Worm (Caenorhabditis elegans): ENCODE measurements around the gene dyla-1.

- TF ChIP-seq aly-2 (tag; optimal IDR thresholded peaks at IDR 0.05): no peak
- TF ChIP-seq mbf-1 (tag; optimal IDR thresholded peaks at IDR 0.05): no peak
- peak in 1 of 2 experiments; percentile 20 for TF ChIP-seq lsy-2 (tag; optimal IDR thresholded peaks at IDR 0.05)
- TF ChIP-seq nhr-10 (tag; optimal IDR thresholded peaks at IDR 0.05): no peak
- TF ChIP-seq snpc-4 (tag; optimal IDR thresholded peaks at IDR 0.05): no peak
- TF ChIP-seq ama-1 (optimal IDR thresholded peaks at IDR 0.05): no peak
Observed at ce11 chrX:16813606-16814330, 27.1 kb upstream of the dyla-1 start, which contains the start of gene cas-1.

Data from whole organism, L2 larva.